Fruit fly (Drosophila melanogaster) whole organism, wandering third instar larva: ENCODE measurements around the gene CycY.

Experiments
- CG32264 ChIP-seq: fragments of 200-800 bp; sonication (Bioruptor generic); optimal IDR thresholded peaks from 2 replicates; lab custom pipeline; 2016; ENCODE audit warnings: missing biosample characterization, missing genetic modification characterization
- Myc ChIP-seq: fragments of >200 bp; optimal IDR thresholded peaks from 2 replicates; lab custom pipeline; 2017
- OdsH ChIP-seq: fragments of 200-800 bp; sonication (Bioruptor generic); optimal IDR thresholded peaks from 2 replicates; lab custom pipeline; 2016; ENCODE audit warnings: missing biosample characterization, mild to moderate bottlenecking, missing genetic modification characterization
- br ChIP-seq: fragments of 200-800 bp; sonication (Bioruptor generic); optimal IDR thresholded peaks from 2 replicates; lab custom pipeline; 2016; ENCODE audit warnings: missing biosample characterization, missing genetic modification characterization
- foxo ChIP-seq, 2 experiments: fragments of 200-800 bp; sonication (Bioruptor generic); optimal IDR thresholded peaks; 2 replicates in 1 of 2; 3 replicates in 1 of 2; lab custom pipeline; 2016 to 2017; ENCODE audit warnings: missing biosample characterization in 2 of 2, missing genetic modification characterization in 2 of 2
- pan ChIP-seq: fragments of >200 bp; optimal IDR thresholded peaks from 2 replicates; lab custom pipeline; 2017
- psq ChIP-seq: fragments of 200-800 bp; sonication (Bioruptor generic); optimal IDR thresholded peaks from 3 replicates; lab custom pipeline; 2017; ENCODE audit warnings: missing biosample characterization, mild to moderate bottlenecking, missing genetic modification characterization, moderate library complexity
- usp ChIP-seq: fragments of >200 bp; optimal IDR thresholded peaks from 2 replicates; lab custom pipeline; 2017; ENCODE audit warnings: missing biosample characterization, missing genetic modification characterization

- no peak for TF ChIP-seq pan (lab: Kevin White, UChicago)
- no peak for TF ChIP-seq CG32264
- TF ChIP-seq Myc (lab: Kevin White, UChicago) = no peak
- TF ChIP-seq OdsH = no peak
- TF ChIP-seq foxo (GFP tag; optimal IDR thresholded peaks at IDR 0.05; lab: Kevin White, UChicago) = peak in 1 of 2 experiments; percentile 12
- no peak for TF ChIP-seq usp (GFP tag; lab: Kevin White, UChicago)
- TF ChIP-seq psq (GFP tag; lab: Kevin White, UChicago) = no peak
- no peak for TF ChIP-seq br (GFP tag; lab: Kevin White, UChicago)
Observed at dm6 chr2L:11841538-11841937, 28.0 kb upstream of the CycY start.
